Fruit fly (Drosophila melanogaster) whole organism, pupa: Measurements from ENCODE around the gene cm.
A peak's percentile ranks its signal among the peaks of the same experiment; 100 is the strongest.

Source experiments
- CG10348 ChIP-seq: fragments of 200-800 bp; sonication (Bioruptor generic); IDR thresholded peaks from 2 replicates; pipeline ENCODE4 v1.3.6; 2022; ENCODE audit warnings: missing biosample characterization, missing genetic modification characterization
- CG12605 ChIP-seq: fragments of 200-800 bp; sonication (Bioruptor generic); IDR thresholded peaks from 2 replicates; pipeline ENCODE4 v1.3.6; 2022; ENCODE audit warnings: missing biosample characterization, missing genetic modification characterization
- CG13204 ChIP-seq: fragments of 200-800 bp; sonication (Bioruptor generic); optimal IDR thresholded peaks from 2 replicates; lab custom pipeline; 2018; ENCODE audit warnings: missing biosample characterization, mild to moderate bottlenecking, missing genetic modification characterization, moderate library complexity
- CG14655 ChIP-seq: fragments of 200-800 bp; sonication (Bioruptor generic); optimal IDR thresholded peaks from 3 replicates; lab custom pipeline; 2017; ENCODE audit warnings: mild to moderate bottlenecking, missing biosample characterization, missing genetic modification reagents, missing genetic modification characterization
- CG15710 ChIP-seq: fragments of 200-800 bp; sonication (Bioruptor generic); optimal IDR thresholded peaks from 2 replicates; lab custom pipeline; 2018; ENCODE audit warnings: missing biosample characterization, mild to moderate bottlenecking, missing genetic modification characterization, moderate library complexity
- CG17806 ChIP-seq: fragments of 200-800 bp; sonication (Bioruptor generic); optimal IDR thresholded peaks from 2 replicates; lab custom pipeline; 2018; ENCODE audit warnings: missing biosample characterization, mild to moderate bottlenecking, missing genetic modification characterization, moderate library complexity
- CG32121 ChIP-seq: fragments of 200-800 bp; sonication (Bioruptor generic); IDR thresholded peaks from 2 replicates; pipeline ENCODE4 v1.3.6; 2022; ENCODE audit warnings: missing biosample characterization, missing genetic modification characterization
- CG34367 ChIP-seq: fragments of 200-800 bp; sonication (Bioruptor generic); optimal IDR thresholded peaks from 2 replicates; lab custom pipeline; 2018; ENCODE audit warnings: missing biosample characterization, mild to moderate bottlenecking, missing genetic modification characterization
- CG4496 ChIP-seq: fragments of 200-800 bp; sonication (Bioruptor generic); IDR thresholded peaks from 3 replicates; pipeline ENCODE4 v1.3.6; 2022; ENCODE audit warnings: missing biosample characterization, missing genetic modification characterization
- CG8159 ChIP-seq: fragments of 200-800 bp; sonication (Bioruptor generic); optimal IDR thresholded peaks from 3 replicates; lab custom pipeline; 2018; ENCODE audit warnings: missing biosample characterization, mild to moderate bottlenecking, missing genetic modification characterization, moderate library complexity
- CG8301 ChIP-seq: fragments of 200-800 bp; sonication (Bioruptor generic); optimal IDR thresholded peaks from 2 replicates; lab custom pipeline; 2018; ENCODE audit warnings: missing biosample characterization, mild to moderate bottlenecking, missing genetic modification characterization
- CG9948 ChIP-seq: fragments of 200-800 bp; sonication (Bioruptor generic); optimal IDR thresholded peaks from 2 replicates; lab custom pipeline; 2018; ENCODE audit warnings: missing biosample characterization, mild to moderate bottlenecking, missing genetic modification characterization, moderate library complexity
- D1 ChIP-seq: fragments of 200-800 bp; sonication (Bioruptor generic); optimal IDR thresholded peaks from 2 replicates; lab custom pipeline; 2018; ENCODE audit warnings: missing biosample characterization, mild to moderate bottlenecking, missing genetic modification characterization, moderate library complexity
- EcR ChIP-seq: fragments of 200-800 bp; sonication (Bioruptor generic); optimal IDR thresholded peaks from 3 replicates; lab custom pipeline; 2019; ENCODE audit warnings: missing biosample characterization, missing genetic modification characterization, mild to moderate bottlenecking, moderate library complexity, missing genetic modification reagents
- Ets98B ChIP-seq: fragments of 200-800 bp; sonication (Bioruptor generic); IDR thresholded peaks from 2 replicates; pipeline ENCODE4 v1.3.6; 2022; ENCODE audit warnings: missing biosample characterization, missing genetic modification characterization
- Pif1A ChIP-seq: fragments of 200-800 bp; sonication (Bioruptor generic); optimal IDR thresholded peaks from 3 replicates; lab custom pipeline; 2016; ENCODE audit warnings: missing biosample characterization, missing genetic modification characterization
- Pif1B ChIP-seq: fragments of 200-800 bp; sonication (Bioruptor generic); optimal IDR thresholded peaks from 3 replicates; lab custom pipeline; 2016; ENCODE audit warnings: missing biosample characterization, missing genetic modification characterization
- Snoo ChIP-seq: fragments of 200-800 bp; sonication (Bioruptor generic); optimal IDR thresholded peaks from 3 replicates; lab custom pipeline; 2017; ENCODE audit warnings: missing biosample characterization, mild to moderate bottlenecking, missing genetic modification characterization, inconsistent platforms
- fd96Ca ChIP-seq: fragments of 200-800 bp; sonication (Bioruptor generic); IDR thresholded peaks from 3 replicates; pipeline ENCODE4 v1.3.6; 2022; ENCODE audit warnings: missing biosample characterization, missing genetic modification characterization
- gl ChIP-seq: fragments of 200-800 bp; sonication (Bioruptor generic); optimal IDR thresholded peaks from 2 replicates; lab custom pipeline; 2018; ENCODE audit warnings: missing biosample characterization, mild to moderate bottlenecking, missing genetic modification characterization
- rn ChIP-seq: fragments of 200-800 bp; sonication (Bioruptor generic); IDR thresholded peaks from 2 replicates; pipeline ENCODE4 v1.3.6; 2022; ENCODE audit warnings: missing biosample characterization, missing genetic modification characterization

Gene cm

dm6 chrX:6988082-6988481 lies 22.9 kb downstream of the cm start:
- peak; percentile 25; the same call in 1 of the 2 replicates for TF ChIP-seq CG12605
- TF ChIP-seq CG14655 (GFP tag; lab: Kevin White, UChicago): peak; percentile 19
- no peak for TF ChIP-seq Ets98B

DNA sequence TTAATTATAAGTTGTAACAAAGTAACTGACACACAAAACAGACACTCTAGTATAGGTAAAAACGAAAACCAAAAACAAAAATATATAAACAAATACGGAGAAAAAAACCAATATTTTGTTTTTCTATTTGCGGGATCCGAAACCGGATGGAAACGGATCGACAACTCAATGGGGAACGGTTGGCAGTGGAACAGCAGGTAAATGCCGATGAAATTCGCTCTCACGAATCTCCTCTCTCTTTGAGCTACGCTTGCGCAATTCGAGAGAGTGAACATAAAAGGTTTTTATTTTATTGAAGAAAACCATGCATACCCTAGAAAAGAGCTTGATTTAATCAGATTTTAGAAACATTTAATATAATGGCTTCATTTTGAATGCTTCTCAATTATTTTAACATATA lies 23.9 kb downstream of the cm start:
- TF ChIP-seq CG15710 (tag; lab: Kevin White, UChicago) (no peak), CG13204 (GFP tag; lab: Kevin White, UChicago) (no peak), CG8301 (tag; lab: Kevin White, UChicago) (no peak), CG32121 (GFP tag; lab: Robert Waterston, UW) (no peak), CG34367 (tag; lab: Kevin White, UChicago) (no peak), Pif1A (GFP tag; lab: Kevin White, UChicago) (no peak), CG17806 (tag; lab: Kevin White, UChicago) (no peak), D1 (no peak), Snoo (tag; lab: Kevin White, UChicago) (no peak), CG12605 (no peak), gl (tag; lab: Kevin White, UChicago) (no peak), CG9948 (tag; lab: Kevin White, UChicago) (no peak), CG4496 (GFP tag; lab: Robert Waterston, UW) (no peak), EcR (GFP tag; lab: Kevin White, UChicago) (no peak)

DNA sequence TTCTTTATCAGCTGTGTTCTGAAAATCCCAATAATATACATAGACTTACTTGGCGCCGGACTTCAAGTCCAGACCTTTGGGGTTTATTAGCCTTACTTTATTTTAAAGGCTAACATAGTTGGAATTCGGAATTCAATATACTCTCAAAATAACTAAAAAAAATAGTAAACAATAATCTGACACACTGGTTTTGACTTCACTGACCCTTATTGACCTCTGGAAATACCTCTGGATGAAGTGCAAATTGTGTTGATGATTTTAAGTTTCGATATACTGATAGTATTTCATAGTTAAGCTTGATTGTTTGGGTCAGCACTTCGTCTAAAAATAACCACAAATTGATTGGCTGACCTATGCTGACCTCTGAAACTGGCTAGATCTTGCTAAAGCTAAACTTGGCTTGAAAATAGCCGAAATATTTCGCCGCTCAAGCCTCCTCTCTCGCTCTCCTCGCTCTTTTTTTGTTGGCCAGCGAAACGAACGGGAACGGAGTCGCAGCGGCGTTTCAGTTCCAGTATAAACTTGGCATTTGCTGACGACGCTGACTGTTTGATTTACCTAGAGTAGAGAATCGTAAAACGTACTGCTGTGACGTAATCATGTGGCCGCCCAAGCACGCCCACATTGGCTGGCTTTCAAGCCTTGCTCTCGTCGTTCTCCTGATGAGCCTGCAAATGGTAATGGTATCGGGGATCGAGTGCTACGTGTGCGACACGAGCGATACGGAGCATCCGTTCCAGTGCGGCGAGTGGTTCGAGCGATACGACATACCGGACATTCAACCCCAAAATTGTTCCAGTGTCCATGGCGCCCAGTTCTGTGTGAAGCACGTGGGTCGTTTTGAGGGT lies 24.7 kb downstream of the cm start, which contains the start of gene bou:
bou (plus strand) TSS at position 507 of the 848 bp plus-strand sequence.
- TF ChIP-seq CG32121 (GFP tag; lab: Robert Waterston, UW): no peak
- no peak for TF ChIP-seq rn
- no peak for TF ChIP-seq CG9948 (tag; lab: Kevin White, UChicago)
- no peak for TF ChIP-seq Ets98B
- peak; percentile 24 for TF ChIP-seq CG14655 (GFP tag; lab: Kevin White, UChicago)
- TF ChIP-seq gl (tag; lab: Kevin White, UChicago): no peak
- no peak for TF ChIP-seq D1
- no peak for TF ChIP-seq fd96Ca
- no peak for TF ChIP-seq CG34367 (tag; lab: Kevin White, UChicago)
- no peak for TF ChIP-seq CG13204 (GFP tag; lab: Kevin White, UChicago)
- no peak for TF ChIP-seq CG12605
- peak; percentile 10 for TF ChIP-seq CG8159 (tag; lab: Kevin White, UChicago)
- no peak for TF ChIP-seq CG10348 (GFP tag; lab: Robert Waterston, UW)

DNA sequence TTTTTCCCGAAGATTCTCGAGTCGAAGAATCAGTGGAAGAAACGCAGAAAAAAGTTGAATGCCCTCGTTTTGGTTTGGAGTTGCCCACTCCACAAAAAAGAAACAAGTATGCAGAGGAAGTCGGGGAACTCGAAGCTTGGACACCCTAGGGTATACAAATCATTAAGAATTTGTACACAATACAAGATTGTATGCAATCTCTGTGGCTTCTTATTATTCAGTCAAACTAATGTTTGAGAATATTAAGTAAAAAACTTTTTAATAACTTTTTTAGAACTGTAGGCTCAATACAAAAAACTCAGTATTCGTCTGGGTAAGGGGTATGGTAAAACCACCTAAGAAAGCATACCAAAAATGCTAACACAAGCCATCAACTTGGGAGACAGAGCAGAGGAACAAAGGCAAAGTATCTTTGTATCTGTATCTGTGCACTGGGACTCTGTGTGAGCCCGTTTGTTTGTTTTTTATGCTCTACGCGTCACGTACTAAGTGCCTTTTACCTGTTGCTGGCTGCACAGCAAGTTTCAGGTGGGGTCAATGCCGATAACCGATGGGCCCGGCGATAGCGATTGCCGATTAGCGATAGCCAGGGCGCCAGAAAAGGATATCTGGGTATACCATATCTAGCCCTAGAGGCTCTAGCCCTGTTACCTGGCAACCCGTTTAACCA lies 25.6 kb downstream of the cm start:
- TF ChIP-seq Pif1A (GFP tag; lab: Kevin White, UChicago): peak; percentile 89
- TF ChIP-seq CG10348 (GFP tag; lab: Robert Waterston, UW): no peak
- TF ChIP-seq fd96Ca: peak; percentile 60; the same call in 2 of the 3 replicates
- TF ChIP-seq D1: peak; percentile 54
- peak; percentile 86 for TF ChIP-seq CG8159 (tag; lab: Kevin White, UChicago)
- TF ChIP-seq CG4496 (GFP tag; lab: Robert Waterston, UW): peak; percentile 80; the same call in 2 of the 3 replicates
- peak; percentile 53 for TF ChIP-seq gl (tag; lab: Kevin White, UChicago)
- peak; percentile 90 for TF ChIP-seq Snoo (tag; lab: Kevin White, UChicago)
- peak; percentile 87 for TF ChIP-seq CG9948 (tag; lab: Kevin White, UChicago)
- peak; percentile 56 for TF ChIP-seq rn
- peak; percentile 64 for TF ChIP-seq Ets98B
- peak; percentile 84 for TF ChIP-seq CG17806 (tag; lab: Kevin White, UChicago)
- TF ChIP-seq CG12605: no peak; the same call in none of the 2 replicates
- TF ChIP-seq Pif1B (GFP tag; lab: Kevin White, UChicago): peak; percentile 93
- peak; percentile 90 for TF ChIP-seq CG14655 (GFP tag; lab: Kevin White, UChicago)
- peak; percentile 88 for TF ChIP-seq CG15710 (tag; lab: Kevin White, UChicago)
- peak; percentile 49 for TF ChIP-seq CG13204 (GFP tag; lab: Kevin White, UChicago)
- peak; percentile 54 for TF ChIP-seq CG32121 (GFP tag; lab: Robert Waterston, UW)
- peak; percentile 87 for TF ChIP-seq CG34367 (tag; lab: Kevin White, UChicago)
- TF ChIP-seq CG8301 (tag; lab: Kevin White, UChicago): peak; percentile 85
- TF ChIP-seq EcR (GFP tag; lab: Kevin White, UChicago): peak; percentile 98
- TF ChIP-seq, all 21 proteins: peak for 19

DNA sequence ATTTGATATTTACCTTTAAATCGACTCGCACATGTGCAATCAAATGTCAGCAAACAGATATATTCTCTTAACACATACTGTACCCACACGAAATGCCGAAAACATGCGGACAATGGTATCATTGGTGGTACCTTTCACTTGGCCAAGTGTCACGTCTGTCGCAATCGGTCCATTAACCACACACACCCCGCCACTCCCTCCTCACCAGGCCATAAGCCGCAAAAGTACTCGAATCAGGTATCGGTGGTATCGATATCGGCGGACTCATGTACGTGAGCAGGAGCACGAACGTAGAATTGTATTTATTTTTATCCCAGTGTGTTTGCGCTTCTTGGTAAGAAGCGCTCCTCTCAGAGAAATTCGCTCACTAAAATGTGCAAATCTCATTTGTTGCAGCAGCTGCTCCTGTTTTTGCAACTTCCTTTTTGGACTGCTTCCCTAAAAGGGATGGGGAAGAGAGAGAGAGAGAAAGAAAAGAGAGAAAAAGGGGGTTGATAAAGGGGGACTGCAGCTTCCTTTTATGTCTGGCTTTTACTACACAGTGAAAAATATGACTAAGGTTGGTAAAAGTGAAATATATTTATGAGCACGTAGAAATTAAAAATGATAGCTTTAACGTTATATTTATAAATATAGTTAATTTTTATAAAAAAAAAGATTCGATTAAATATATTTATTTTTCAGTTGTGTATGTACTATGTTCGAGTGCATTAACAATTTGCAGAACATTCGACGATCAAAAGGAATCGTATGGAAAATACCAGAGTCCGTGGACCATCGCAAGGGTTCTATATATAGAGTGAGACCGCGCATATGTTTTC lies 27.2 kb downstream of the cm start:
- TF ChIP-seq CG10348 (GFP tag; lab: Robert Waterston, UW): no peak
- TF ChIP-seq CG17806 (tag; lab: Kevin White, UChicago): peak; percentile 70
- TF ChIP-seq CG15710 (tag; lab: Kevin White, UChicago): peak; percentile 71
- TF ChIP-seq D1: no peak
- TF ChIP-seq Pif1A (GFP tag; lab: Kevin White, UChicago): peak; percentile 39
- no peak for TF ChIP-seq fd96Ca
- TF ChIP-seq CG8159 (tag; lab: Kevin White, UChicago): peak; percentile 78
- TF ChIP-seq CG12605: peak; percentile 58
- peak; percentile 27 for TF ChIP-seq CG8301 (tag; lab: Kevin White, UChicago)
- TF ChIP-seq CG34367 (tag; lab: Kevin White, UChicago): peak; percentile 43
- peak; percentile 58; the same call in 2 of the 3 replicates for TF ChIP-seq CG4496 (GFP tag; lab: Robert Waterston, UW)
- no peak for TF ChIP-seq Ets98B
- TF ChIP-seq CG32121 (GFP tag; lab: Robert Waterston, UW): no peak
- TF ChIP-seq CG14655 (GFP tag; lab: Kevin White, UChicago): peak; percentile 66
- peak; percentile 42 for TF ChIP-seq Pif1B (GFP tag; lab: Kevin White, UChicago)
- TF ChIP-seq EcR (GFP tag; lab: Kevin White, UChicago): peak; percentile 50
- no peak for TF ChIP-seq gl (tag; lab: Kevin White, UChicago)
- peak; percentile 70 for TF ChIP-seq CG9948 (tag; lab: Kevin White, UChicago)
- no peak for TF ChIP-seq rn
- TF ChIP-seq CG13204 (GFP tag; lab: Kevin White, UChicago): peak; percentile 30
- peak; percentile 71 for TF ChIP-seq Snoo (tag; lab: Kevin White, UChicago)
